Worm (Caenorhabditis elegans) whole organism, late embryonic: ENCODE results near the gene F02E11.2.

Experiments used
- ahr-1 ChIP-seq: sonication (generic microtip); optimal IDR thresholded peaks from 2 replicates; lab custom pipeline; 2016; ENCODE audit warnings: missing genetic modification characterization, missing compliant biosample characterization
- ama-1 ChIP-seq: fragments of 150-350 bp; optimal IDR thresholded peaks from 2 replicates; lab custom pipeline; 2014
- ceh-45 ChIP-seq: fragments of 200-800 bp; sonication (Bioruptor generic); IDR thresholded peaks from 2 replicates; pipeline ENCODE4 v1.3.6; 2022; ENCODE audit warnings: missing genetic modification reagents, missing genetic modification characterization, missing compliant biosample characterization
- ceh-9 ChIP-seq: sonication (generic microtip); optimal IDR thresholded peaks from 2 replicates; lab custom pipeline; 2016; ENCODE audit warnings: mild to moderate bottlenecking, missing genetic modification characterization, inconsistent platforms, missing compliant biosample characterization
- elt-2 ChIP-seq: sonication (generic microtip); optimal IDR thresholded peaks from 2 replicates; lab custom pipeline; 2016; ENCODE audit warnings: missing genetic modification reagents, missing genetic modification characterization, missing compliant biosample characterization
- ets-4 ChIP-seq: sonication (generic microtip); optimal IDR thresholded peaks from 2 replicates; lab custom pipeline; 2016; ENCODE audit warnings: missing genetic modification characterization, missing compliant biosample characterization
- nfya-1 ChIP-seq: sonication (generic microtip); optimal IDR thresholded peaks from 2 replicates; lab custom pipeline; 2017; ENCODE audit warnings: missing genetic modification characterization, mild to moderate bottlenecking, missing compliant biosample characterization, antibody characterized with exemption, moderate library complexity
- pat-9 ChIP-seq: fragments of 200-800 bp; sonication (Bioruptor generic); optimal IDR thresholded peaks from 2 replicates; lab custom pipeline; 2018; ENCODE audit warnings: mild to moderate bottlenecking, missing genetic modification characterization, moderate library complexity, missing compliant biosample characterization
- pax-1 ChIP-seq: fragments of 150-350 bp; optimal IDR thresholded peaks from 2 replicates; lab custom pipeline; 2014; ENCODE audit warnings: missing biosample characterization, missing genetic modification characterization
- pqm-1 ChIP-seq: sonication (generic microtip); optimal IDR thresholded peaks from 2 replicates; lab custom pipeline; 2016; ENCODE audit warnings: missing genetic modification characterization, missing compliant biosample characterization
- rnt-1 ChIP-seq: sonication (generic microtip); optimal IDR thresholded peaks from 2 replicates; lab custom pipeline; 2016; ENCODE audit warnings: missing genetic modification characterization, missing compliant biosample characterization

DNA sequence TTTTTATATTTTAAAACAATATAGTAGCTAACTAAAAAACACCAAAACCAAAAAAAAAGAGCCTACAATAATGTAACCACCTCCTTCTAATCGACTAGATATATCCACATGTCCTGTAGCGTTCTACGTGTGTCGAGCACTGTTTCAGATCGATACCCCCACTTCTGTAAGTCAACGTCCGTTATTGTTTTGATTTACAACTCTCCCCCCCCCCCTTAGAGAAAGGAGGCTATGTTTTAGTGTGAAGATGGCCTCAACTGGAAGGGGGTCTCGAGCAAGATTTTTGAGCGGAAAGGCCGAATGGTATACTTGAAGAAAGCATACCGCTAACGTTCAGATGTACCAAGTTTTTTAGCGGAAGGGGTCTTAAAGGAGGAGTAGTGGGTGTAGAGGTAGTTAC is 15.1 kb downstream of the F02E11.2 start, which contains the start of gene F02E11.4:
- TF ChIP-seq rnt-1 (tag; lab: Kevin White, UChicago) = no peak
- TF ChIP-seq ceh-45 (GFP tag; lab: Robert Waterston, UW) = no peak
- no peak for TF ChIP-seq pqm-1
- no peak for TF ChIP-seq pat-9 (tag; lab: Kevin White, UChicago)
- no peak for TF ChIP-seq ets-4 (tag; lab: Kevin White, UChicago)
- no peak for TF ChIP-seq ahr-1 (tag; lab: Kevin White, UChicago)
- TF ChIP-seq pax-1 (tag; lab: Kevin White, UChicago) = no peak
- no peak for TF ChIP-seq ceh-9
- no peak for TF ChIP-seq nfya-1 (tag; lab: Kevin White, UChicago)
- TF ChIP-seq elt-2 (tag; lab: Kevin White, UChicago) = no peak
- TF ChIP-seq ama-1 (lab: Kevin White, UChicago) = no peak
